Fruit fly (Drosophila melanogaster) whole organism, embryonic: Measurements from ENCODE around the gene CG7715.

Experiments
- Abd-B ChIP-seq: fragments of 200-800 bp; sonication (Bioruptor generic); optimal IDR thresholded peaks from 2 replicates; lab custom pipeline; 2018; ENCODE audit warnings: missing biosample characterization, mild to moderate bottlenecking, missing genetic modification characterization, moderate library complexity
- CG12769 ChIP-seq: fragments of 200-800 bp; sonication (Bioruptor generic); optimal IDR thresholded peaks from 2 replicates; lab custom pipeline; 2019; ENCODE audit warnings: missing biosample characterization, mild to moderate bottlenecking, missing genetic modification characterization, moderate library complexity
- CG13287 ChIP-seq: fragments of 200-800 bp; sonication (Bioruptor generic); IDR thresholded peaks from 2 replicates; pipeline ENCODE4 v1.3.6; 2022; ENCODE audit warnings: missing biosample characterization, missing genetic modification characterization; ENCODE audit not compliant: partially characterized antibody
- CG15073 ChIP-seq: fragments of 200-800 bp; sonication (Bioruptor generic); optimal IDR thresholded peaks from 2 replicates; lab custom pipeline; 2016; ENCODE audit warnings: missing biosample characterization, missing genetic modification characterization
- CG1647 ChIP-seq: fragments of 200-800 bp; sonication (Bioruptor generic); optimal IDR thresholded peaks from 3 replicates; lab custom pipeline; 2016; ENCODE audit warnings: missing biosample characterization, missing genetic modification characterization
- CG17328 ChIP-seq: fragments of 200-800 bp; sonication (Bioruptor generic); IDR thresholded peaks from 2 replicates; pipeline ENCODE4 v1.3.6; 2022; ENCODE audit warnings: missing biosample characterization, missing genetic modification characterization
- CG18011 ChIP-seq: fragments of 200-800 bp; sonication (Bioruptor generic); optimal IDR thresholded peaks from 2 replicates; lab custom pipeline; 2017; ENCODE audit warnings: missing biosample characterization, missing genetic modification characterization, mild to moderate bottlenecking, moderate library complexity, missing genotype
- CG18262 ChIP-seq: fragments of 200-800 bp; optimal IDR thresholded peaks from 3 replicates; lab custom pipeline; 2019; ENCODE audit warnings: missing biosample characterization, mild to moderate bottlenecking, missing genetic modification characterization, moderate library complexity
- CG2712 ChIP-seq: fragments of 200-800 bp; optimal IDR thresholded peaks from 3 replicates; lab custom pipeline; 2019; ENCODE audit warnings: missing biosample characterization, mild to moderate bottlenecking, missing genetic modification characterization, moderate library complexity
- CG4730 ChIP-seq: fragments of 200-800 bp; sonication (Bioruptor generic); IDR thresholded peaks from 2 replicates; pipeline ENCODE4 v1.3.6; 2022; ENCODE audit warnings: missing biosample characterization, missing genetic modification characterization
- CG8765 ChIP-seq: fragments of 200-800 bp; sonication (Bioruptor generic); IDR thresholded peaks from 2 replicates; pipeline ENCODE4 v1.3.6; 2022; ENCODE audit warnings: missing biosample characterization, missing genetic modification characterization
- CG9437 ChIP-seq: fragments of 200-800 bp; sonication (Bioruptor generic); optimal IDR thresholded peaks from 2 replicates; lab custom pipeline; 2018; ENCODE audit warnings: missing biosample characterization, mild to moderate bottlenecking, missing genetic modification characterization
- Dp ChIP-seq: fragments of 200-800 bp; sonication (Bioruptor generic); optimal IDR thresholded peaks from 2 replicates; lab custom pipeline; 2018; ENCODE audit warnings: missing biosample characterization, mild to moderate bottlenecking, missing genetic modification characterization, moderate library complexity
- Hand ChIP-seq: fragments of 200-800 bp; sonication (Bioruptor generic); optimal IDR thresholded peaks from 2 replicates; lab custom pipeline; 2017; ENCODE audit warnings: mild to moderate bottlenecking, missing biosample characterization, missing genetic modification reagents, missing genetic modification characterization
- Mad ChIP-seq: fragments of 200-800 bp; sonication (Bioruptor generic); optimal IDR thresholded peaks from 2 replicates; lab custom pipeline; 2016; ENCODE audit warnings: missing biosample characterization, missing genetic modification characterization
- Med ChIP-seq: fragments of 200-800 bp; sonication (Bioruptor generic); peaks from one replicate; lab custom pipeline; 2016; ENCODE audit warnings: missing biosample characterization, missing genetic modification characterization, mild to moderate bottlenecking, inconsistent platforms, moderate library complexity
- Opbp ChIP-seq: fragments of 200-800 bp; sonication (Bioruptor generic); IDR thresholded peaks from 3 replicates; pipeline ENCODE4 v1.3.6; 2022; ENCODE audit warnings: missing biosample characterization, missing genetic modification characterization; ENCODE audit not compliant: partially characterized antibody
- TFAM ChIP-seq: fragments of 200-800 bp; sonication (Bioruptor generic); optimal IDR thresholded peaks from 2 replicates; lab custom pipeline; 2017; ENCODE audit warnings: missing biosample characterization, missing genetic modification characterization, inconsistent platforms
- disco-r ChIP-seq: fragments of 200-800 bp; sonication (Bioruptor generic); optimal IDR thresholded peaks from 2 replicates; lab custom pipeline; 2016; ENCODE audit warnings: missing biosample characterization, missing genetic modification characterization
- dysf ChIP-seq: fragments of 200-800 bp; sonication (Bioruptor generic); IDR thresholded peaks from 3 replicates; pipeline ENCODE4 v1.3.6; 2022; ENCODE audit warnings: missing biosample characterization, missing genetic modification characterization
- eve ChIP-seq, 2 experiments: fragments of >200 bp; optimal IDR thresholded peaks; 2 replicates each; lab custom pipeline; 2017; ENCODE audit warnings: missing biosample characterization in 2 of 2, missing genetic modification characterization in 2 of 2
- exex ChIP-seq: fragments of 200-800 bp; sonication (Bioruptor generic); optimal IDR thresholded peaks from 4 replicates; lab custom pipeline; 2018; ENCODE audit warnings: missing biosample characterization, mild to moderate bottlenecking, missing genetic modification characterization, moderate library complexity
- ftz-f1 ChIP-seq: fragments of 200-800 bp; sonication (Bioruptor generic); optimal IDR thresholded peaks from 2 replicates; lab custom pipeline; 2016; ENCODE audit warnings: missing biosample characterization, missing genetic modification characterization
- gro ChIP-seq: fragments of 200-800 bp; sonication (Bioruptor generic); optimal IDR thresholded peaks from 2 replicates; lab custom pipeline; 2016; ENCODE audit warnings: missing biosample characterization, missing genetic modification characterization
- kah ChIP-seq: fragments of 200-800 bp; sonication (Bioruptor generic); optimal IDR thresholded peaks from 2 replicates; lab custom pipeline; 2018; ENCODE audit warnings: missing biosample characterization, mild to moderate bottlenecking, missing genetic modification characterization
- klu ChIP-seq: fragments of 200-800 bp; sonication (Bioruptor generic); IDR thresholded peaks from 2 replicates; pipeline ENCODE4 v1.3.6; 2022; ENCODE audit warnings: missing biosample characterization, missing genetic modification characterization
- mirr ChIP-seq: fragments of 200-800 bp; sonication (Bioruptor generic); optimal IDR thresholded peaks from 3 replicates; lab custom pipeline; 2018; ENCODE audit warnings: missing biosample characterization, mild to moderate bottlenecking, missing genetic modification characterization
- nau ChIP-seq: fragments of 200-800 bp; sonication (Bioruptor generic); optimal IDR thresholded peaks from 3 replicates; lab custom pipeline; 2017; ENCODE audit warnings: missing biosample characterization, mild to moderate bottlenecking, missing genetic modification characterization, missing genetic modification reagents
- oc ChIP-seq: fragments of 200-800 bp; sonication (Bioruptor generic); optimal IDR thresholded peaks from 2 replicates; lab custom pipeline; 2018; ENCODE audit warnings: missing biosample characterization, mild to moderate bottlenecking, missing genetic modification characterization, moderate library complexity
- org-1 ChIP-seq: fragments of 200-800 bp; sonication (Bioruptor generic); optimal IDR thresholded peaks from 2 replicates; lab custom pipeline; 2017; ENCODE audit warnings: missing biosample characterization, missing genetic modification characterization
- pzg ChIP-seq: fragments of 200-800 bp; sonication (Bioruptor generic); optimal IDR thresholded peaks from 3 replicates; lab custom pipeline; 2018; ENCODE audit warnings: missing biosample characterization, mild to moderate bottlenecking, missing genetic modification characterization, moderate library complexity
- sna ChIP-seq: fragments of 200-800 bp; sonication (Bioruptor generic); IDR thresholded peaks from 2 replicates; pipeline ENCODE4 v1.3.6; 2022; ENCODE audit warnings: missing biosample characterization, missing genetic modification characterization; ENCODE audit not compliant: partially characterized antibody
- stwl ChIP-seq: fragments of 200-800 bp; sonication (Bioruptor generic); optimal IDR thresholded peaks from 3 replicates; lab custom pipeline; 2018; ENCODE audit warnings: missing biosample characterization, mild to moderate bottlenecking, missing genetic modification characterization, moderate library complexity
- sug ChIP-seq: fragments of 200-800 bp; optimal IDR thresholded peaks from 2 replicates; lab custom pipeline; 2019; ENCODE audit warnings: missing biosample characterization, mild to moderate bottlenecking, missing genetic modification characterization, moderate library complexity
- tio ChIP-seq: fragments of 200-800 bp; sonication (Bioruptor generic); optimal IDR thresholded peaks from 2 replicates; lab custom pipeline; 2017; ENCODE audit warnings: missing biosample characterization, missing genetic modification characterization, inconsistent platforms
- trem ChIP-seq: fragments of 200-800 bp; optimal IDR thresholded peaks from 3 replicates; lab custom pipeline; 2019; ENCODE audit warnings: missing biosample characterization, mild to moderate bottlenecking, missing genetic modification characterization, moderate library complexity
- ttk ChIP-seq: fragments of 200-800 bp; sonication (Bioruptor generic); IDR thresholded peaks from 2 replicates; pipeline ENCODE4 v2.1.2; 2022; ENCODE audit warnings: missing biosample characterization, missing genetic modification characterization

Gene CG7715

DNA sequence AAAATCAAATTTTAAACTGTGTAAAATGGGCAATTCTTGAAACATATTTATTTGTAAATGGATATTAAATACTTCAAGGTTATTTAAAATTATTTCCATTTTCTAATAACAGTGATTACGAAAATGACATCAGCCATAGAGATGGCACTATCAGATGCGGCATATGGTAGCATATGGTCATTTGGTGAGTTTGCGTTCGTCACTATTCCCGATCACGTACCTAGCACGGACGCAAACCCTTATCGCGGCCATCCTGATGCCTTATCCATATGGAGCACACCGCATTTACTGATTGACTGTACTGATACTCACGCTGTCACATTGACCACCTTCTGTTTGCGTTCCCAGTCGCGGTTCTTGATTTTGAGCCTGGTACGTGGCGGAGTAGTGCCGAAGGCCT, 9.8 kb upstream of the CG7715 start (continued):
- TF ChIP-seq Dp (GFP tag; lab: Kevin White, UChicago) (no peak), CG18262 (tag; lab: Kevin White, UChicago) (no peak), klu (GFP tag; lab: Robert Waterston, UW) (no peak), nau (GFP tag; lab: Kevin White, UChicago) (no peak), eve (GFP tag; optimal IDR thresholded peaks at IDR 0.05; lab: Kevin White, UChicago) (no peak), Mad (GFP tag; lab: Kevin White, UChicago) (no peak), CG8765 (GFP tag; lab: Robert Waterston, UW) (peak; percentile 10; the same call in 1 of the 2 replicates), CG12769 (no peak), trem (peak; percentile 39), Abd-B (GFP tag; lab: Kevin White, UChicago) (peak; percentile 1), CG4730 (GFP tag; lab: Robert Waterston, UW) (no peak)
- TF ChIP-seq, all 482 proteins: peak for 49

- TF ChIP-seq oc (no peak), sug (tag; lab: Kevin White, UChicago) (peak; percentile 63), mirr (GFP tag; lab: Kevin White, UChicago) (peak; percentile 38), CG18011 (no peak), Opbp (GFP tag; lab: Robert Waterston, UW) (0 out of 3 replicates have a peak, but pooled peaks have one; percentile 12), Med (GFP tag; lab: Kevin White, UChicago) (peak; percentile 42), disco-r (GFP tag; lab: Kevin White, UChicago) (no peak), dysf (no peak), ftz-f1 (GFP tag; lab: Kevin White, UChicago) (peak; percentile 74)
Observed at dm6 chr3R:18733580-18733979, 5.3 kb upstream of the CG7715 start.

DNA sequence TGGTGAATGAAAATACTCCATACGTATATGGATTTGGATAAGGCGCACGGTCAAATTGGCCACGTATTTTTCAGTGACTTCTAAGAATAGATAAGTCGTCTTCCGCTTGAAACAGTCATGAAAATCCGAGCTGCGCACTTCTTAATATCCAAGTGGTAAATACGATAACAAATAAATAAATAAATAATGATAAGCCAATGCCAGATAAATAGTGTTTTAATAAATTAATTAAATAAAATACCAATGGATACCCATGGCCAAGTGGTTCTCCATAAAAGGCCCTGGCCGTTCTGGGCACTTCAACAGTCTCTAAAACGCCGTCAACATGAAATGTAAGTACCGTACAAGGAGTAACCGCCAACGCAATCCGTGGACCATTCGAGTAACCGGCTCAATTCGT, 4.1 kb upstream of the CG7715 start, which contains the start of gene CG14302:
Gene CG14302, plus strand, starts transcription at position 301 of the 400 bp plus-strand sequence.
- TF ChIP-seq TFAM = no peak
- no peak for TF ChIP-seq tio
- no peak for TF ChIP-seq CG17328 (GFP tag; lab: Robert Waterston, UW)
- no peak for TF ChIP-seq CG2712
- TF ChIP-seq CG1647 (GFP tag; lab: Kevin White, UChicago) = no peak
- no peak for TF ChIP-seq gro
- TF ChIP-seq sna (GFP tag; lab: Robert Waterston, UW) = no peak
- no peak for TF ChIP-seq kah
- TF ChIP-seq Hand (GFP tag; lab: Kevin White, UChicago) = no peak

dm6 chr3R:18731241-18731640, 3.0 kb upstream of the CG7715 start:
- TF ChIP-seq ttk (GFP tag; lab: Robert Waterston, UW) = no peak
- TF ChIP-seq pzg (GFP tag; lab: Kevin White, UChicago) = peak; percentile 2
- TF ChIP-seq CG9437 = peak; percentile 97
- peak; percentile 14 for TF ChIP-seq stwl (tag; lab: Kevin White, UChicago)
- TF ChIP-seq CG15073 (GFP tag; lab: Kevin White, UChicago) = peak; percentile 20
- TF ChIP-seq exex (tag; lab: Kevin White, UChicago) = peak; percentile 20
- peak; percentile 9; the same call in 1 of the 2 replicates for TF ChIP-seq CG13287 (GFP tag; lab: Robert Waterston, UW)
- TF ChIP-seq org-1 = no peak
- TF ChIP-seq CG18011 = peak; percentile 86
